Worm (Caenorhabditis elegans): ENCODE data around the gene Y54F10BM.23.
A peak's percentile ranks its signal among the peaks of the same experiment; 100 is the strongest.

Y54F10BM.23 gene

DNA sequence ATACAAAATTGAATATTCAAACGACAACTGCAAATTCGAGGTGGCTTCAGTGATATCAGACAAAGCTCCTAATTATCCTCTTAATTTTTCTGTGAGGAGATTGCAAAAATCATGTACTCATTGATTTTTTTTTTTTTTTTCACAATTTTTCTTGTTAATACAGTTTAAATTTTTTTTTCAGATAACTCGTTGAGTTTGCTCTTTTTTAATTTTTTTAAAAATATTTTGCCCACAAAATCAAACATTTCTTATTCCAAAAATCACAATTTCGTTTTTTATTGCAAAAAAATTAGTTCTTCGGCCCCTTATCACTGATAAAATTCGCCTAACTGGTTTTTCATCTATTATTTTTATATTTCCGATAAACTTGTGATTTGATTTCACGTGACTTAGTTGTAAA, 2.5 kb downstream of the Y54F10BM.23 start, which contains the start of gene Y54F10BM.21:
TSS of gene Y54F10BM.21 (plus strand) at position 301 of the 400 bp plus-strand sequence.
- no peak for TF ChIP-seq F57A8.1 (GFP tag; optimal IDR thresholded peaks at IDR 0.05)
- TF ChIP-seq Y79H2A.3 (GFP tag; conservative IDR thresholded peaks at IDR 0.05) = no peak
- no peak for TF ChIP-seq repo-1 (tag; optimal IDR thresholded peaks at IDR 0.05)
- no peak for TF ChIP-seq nfya-1 (tag; optimal IDR thresholded peaks at IDR 0.05; ENCODE audit: borderline replicate concordance, insufficient read depth)

DNA sequence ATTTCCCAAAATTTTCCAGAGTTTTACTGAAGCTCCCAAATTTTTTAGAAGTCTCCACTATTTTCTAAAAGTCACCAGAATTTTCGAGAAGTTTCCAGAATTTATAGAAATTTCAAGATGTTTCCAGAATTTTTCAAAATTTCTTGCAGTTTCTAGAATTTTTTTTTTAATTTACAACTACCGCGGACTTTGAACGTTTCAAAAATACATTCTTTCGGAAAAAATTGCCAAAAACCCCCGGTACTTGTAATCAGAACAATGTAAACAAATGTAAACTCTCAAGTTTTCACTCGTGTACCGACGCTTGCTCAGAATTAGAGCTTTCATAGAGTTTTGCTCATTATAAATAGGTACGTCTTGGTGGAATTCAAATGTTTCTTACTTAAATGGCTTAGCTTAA, 6.6 kb downstream of the Y54F10BM.23 start, which contains the start of gene fbxa-39:
TSS of gene fbxa-39 (plus strand) at position 301 of the 400 bp plus-strand sequence.
- no peak for TF ChIP-seq rec-8 (tag; optimal IDR thresholded peaks at IDR 0.05)
- no peak for TF ChIP-seq F55B11.4 (tag; optimal IDR thresholded peaks at IDR 0.05; ENCODE audit: borderline replicate concordance, insufficient read depth)
- TF ChIP-seq xnd-1 (tag; optimal IDR thresholded peaks at IDR 0.05) = no peak
- TF ChIP-seq pha-4 (tag; optimal IDR thresholded peaks at IDR 0.05) = no peak
- TF ChIP-seq C06A6.2 (GFP tag; conservative IDR thresholded peaks at IDR 0.05) = no peak
- no peak for TF ChIP-seq dpff-1 (tag; optimal IDR thresholded peaks at IDR 0.05)
- TF ChIP-seq cebp-2 (GFP tag; IDR thresholded peaks at IDR 0.05) = no peak
- TF ChIP-seq B0035.1 (tag; optimal IDR thresholded peaks at IDR 0.05) = no peak
- no peak for TF ChIP-seq aptf-2 (GFP tag; conservative IDR thresholded peaks at IDR 0.05)
- no peak for TF ChIP-seq bed-2 (GFP tag; IDR thresholded peaks at IDR 0.05)
- TF ChIP-seq somi-1 (GFP tag; optimal IDR thresholded peaks at IDR 0.05) = no peak
- no peak for TF ChIP-seq nfyb-1 (GFP tag; IDR thresholded peaks at IDR 0.05)
- TF ChIP-seq lsy-27 (tag; optimal IDR thresholded peaks at IDR 0.05; ENCODE audit: borderline replicate concordance, insufficient read depth) = no peak
- TF ChIP-seq nfya-2 (GFP tag; IDR thresholded peaks at IDR 0.05) = no peak

DNA sequence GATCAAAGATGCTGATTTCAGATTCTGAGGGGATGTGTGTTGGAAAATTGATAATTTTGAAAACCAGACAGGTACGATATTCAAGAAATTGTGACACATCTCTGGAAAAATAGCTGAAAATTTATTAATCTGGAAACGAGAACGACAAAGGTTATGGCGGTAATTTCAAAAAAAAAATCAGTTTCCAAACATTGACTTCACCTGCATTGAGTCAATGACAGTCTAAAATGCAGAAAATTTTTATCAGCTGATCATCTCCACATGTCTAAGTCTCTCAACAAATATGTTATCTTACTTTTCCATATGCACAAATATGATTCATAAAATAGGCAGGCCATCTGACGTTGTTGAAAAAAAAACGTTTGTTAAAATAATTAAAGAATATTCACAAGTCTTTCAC, 7.3 kb downstream of the Y54F10BM.23 start, which contains the start of gene fbxa-48:
TSS of gene fbxa-48 (minus strand) at position 101 of the 400 bp plus-strand sequence.
- TF ChIP-seq unc-62 (GFP tag; optimal IDR thresholded peaks at IDR 0.05) (no peak), nhr-80 (tag; optimal IDR thresholded peaks at IDR 0.05) (peak; percentile 5)

DNA sequence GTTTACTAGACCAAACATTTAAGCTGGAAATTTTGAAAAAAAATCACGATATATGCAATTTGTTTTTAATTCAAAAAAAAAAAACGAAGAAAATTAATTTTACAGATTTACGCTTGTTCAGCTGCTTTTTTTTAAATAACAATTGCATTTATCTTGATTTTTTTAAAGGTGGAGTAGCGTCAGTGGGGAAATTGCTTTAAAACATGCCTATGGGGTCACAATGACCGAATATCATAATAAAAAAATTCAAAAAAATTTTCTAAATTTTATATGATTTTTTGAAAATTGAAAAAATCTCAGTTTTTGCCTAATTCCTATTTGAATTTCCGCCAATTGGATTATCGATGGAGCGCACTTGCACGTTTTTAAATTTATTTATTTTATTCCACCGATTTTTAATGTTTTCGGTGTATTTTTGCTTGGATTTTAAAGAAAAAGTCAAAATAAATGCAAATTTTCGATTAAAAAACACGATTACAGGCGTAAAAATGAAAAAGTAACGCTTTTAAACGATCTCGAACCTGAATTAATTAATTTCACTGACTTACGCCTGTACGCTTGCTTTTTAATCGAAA, 8.3 kb downstream of the Y54F10BM.23 start:
- peak; percentile 71; the same call in 1 of the 2 replicates for TF ChIP-seq mcd-1 (GFP tag; IDR thresholded peaks at IDR 0.05)

DNA sequence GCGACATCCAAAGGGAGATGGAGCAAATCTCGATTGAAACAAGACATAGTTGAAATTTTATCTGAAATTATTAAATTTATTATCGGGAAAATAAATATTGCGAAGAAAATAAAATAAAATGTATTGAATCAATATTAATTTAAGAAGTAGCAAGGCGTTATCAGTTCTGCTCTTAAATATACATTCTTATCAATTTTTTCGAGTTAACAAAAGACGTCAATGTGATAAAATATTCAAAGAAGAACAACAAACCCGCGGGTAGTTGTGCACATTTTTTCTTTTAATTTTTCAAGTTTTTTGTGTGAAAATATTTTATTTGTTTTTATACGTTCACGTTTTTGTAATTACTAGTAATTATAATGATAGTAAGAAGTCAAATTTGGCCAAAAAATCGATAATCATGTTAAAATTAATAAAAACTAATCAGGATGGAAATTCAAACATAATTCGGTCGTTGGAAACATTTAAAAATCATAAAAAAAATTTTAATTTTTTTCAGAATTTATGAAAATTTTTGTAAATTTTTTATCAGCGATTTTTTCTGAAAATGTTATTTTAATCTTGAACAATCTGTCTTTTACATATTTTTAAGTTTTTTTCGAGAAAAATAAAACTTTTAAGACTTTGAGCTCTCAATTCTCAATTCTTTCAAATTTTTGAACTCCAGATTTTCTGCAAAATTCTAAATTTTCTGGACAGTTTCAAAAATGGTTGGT, 13.2 kb downstream of the Y54F10BM.23 start, which contains the start of gene fbxa-9:
TSS of gene fbxa-9 (plus strand) at position 666 of the 716 bp plus-strand sequence.
- TF ChIP-seq Y56A3A.18 (GFP tag; IDR thresholded peaks at IDR 0.05) = no peak

DNA sequence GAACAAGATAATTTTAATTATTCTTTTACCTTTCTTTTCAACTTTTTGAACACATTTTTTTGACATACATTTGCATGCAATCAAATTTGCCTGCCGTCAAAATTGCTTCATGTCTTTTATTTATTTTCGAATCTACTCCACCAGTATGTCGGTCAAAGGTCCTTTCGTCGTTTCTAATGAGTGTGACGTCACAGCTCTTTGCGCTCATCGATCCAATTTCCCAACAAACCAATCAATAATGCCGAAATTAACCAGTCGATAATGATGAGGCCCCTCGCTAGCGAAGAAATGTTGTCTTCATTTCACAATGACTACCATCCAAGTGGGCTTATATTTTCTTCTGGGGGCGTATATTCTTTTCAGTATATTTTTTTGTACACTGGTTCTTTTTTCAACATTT, 16.4 kb downstream of the Y54F10BM.23 start, which contains the start of gene Y54F10BM.6:
TSS of gene Y54F10BM.6 (plus strand) at position 301 of the 400 bp plus-strand sequence.
- TF ChIP-seq pbrm-1 (GFP tag; IDR thresholded peaks at IDR 0.05) (no peak), F33H1.4 (GFP tag; IDR thresholded peaks at IDR 0.05) (no peak), ztf-26 (tag; optimal IDR thresholded peaks at IDR 0.05) (no peak), lsy-27 (tag; optimal IDR thresholded peaks at IDR 0.05; ENCODE audit: borderline replicate concordance, insufficient read depth) (no peak), T07F8.4 (tag; optimal IDR thresholded peaks at IDR 0.05) (no peak), akir-1 (GFP tag; optimal IDR thresholded peaks at IDR 0.05) (no peak), attf-5 (GFP tag; optimal IDR thresholded peaks at IDR 0.05) (no peak), sdz-38 (tag; optimal IDR thresholded peaks at IDR 0.05) (no peak), xnd-1 (tag; optimal IDR thresholded peaks at IDR 0.05) (no peak), ztf-25 (GFP tag; IDR thresholded peaks at IDR 0.05) (no peak), nfya-2 (GFP tag; IDR thresholded peaks at IDR 0.05) (no peak), atf-7 (tag; optimal IDR thresholded peaks at IDR 0.05) (no peak), nfyb-1 (GFP tag; IDR thresholded peaks at IDR 0.05) (no peak), egl-18 (GFP tag; IDR thresholded peaks at IDR 0.05) (no peak), rpc-1 (optimal IDR thresholded peaks at IDR 0.05) (no peak), rpc-1 (tag; optimal IDR thresholded peaks at IDR 0.05) (no peak), egl-44 (GFP tag; IDR thresholded peaks at IDR 0.05) (no peak), F57A8.1 (GFP tag; optimal IDR thresholded peaks at IDR 0.05) (no peak)

All from whole organism, young adult.